Worm (Caenorhabditis elegans) whole organism, mixed stage, embryonic: ENCODE measurements around the gene clec-266.

ENCODE experiments used
- elt-3 ChIP-seq: fragments of 150-350 bp; optimal IDR thresholded peaks from 2 replicates; lab custom pipeline; 2014; ENCODE audit warnings: missing biosample characterization, missing genetic modification characterization
- lsy-2 ChIP-seq: fragments of 150-350 bp; optimal IDR thresholded peaks from 2 replicates; lab custom pipeline; 2014; ENCODE audit warnings: missing biosample characterization, missing genetic modification characterization
- nhr-28 ChIP-seq: fragments of 150-350 bp; optimal IDR thresholded peaks from 2 replicates; lab custom pipeline; 2014; ENCODE audit warnings: missing biosample characterization, missing genetic modification characterization
- unc-39 ChIP-seq: fragments of 150-350 bp; optimal IDR thresholded peaks from 2 replicates; lab custom pipeline; 2014; ENCODE audit warnings: missing biosample characterization, missing genetic modification characterization

DNA sequence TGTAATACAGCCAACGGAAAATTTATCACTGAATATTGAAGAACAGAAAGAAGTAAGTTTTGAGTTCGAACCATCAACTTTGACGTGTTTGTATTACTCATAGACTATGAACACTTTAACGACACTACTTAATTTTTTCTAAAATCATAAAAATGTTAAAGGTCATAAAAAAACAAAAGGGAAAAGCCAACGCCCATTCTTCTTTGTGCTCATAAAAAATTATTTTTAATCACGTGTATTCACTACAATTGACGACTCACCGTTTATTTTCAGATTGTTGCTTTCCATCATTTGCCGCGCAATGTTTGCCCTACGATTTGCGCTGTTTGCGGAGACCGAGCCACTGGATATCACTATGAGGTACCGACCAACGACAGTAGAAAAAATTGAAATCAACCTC is 33.5 kb upstream of the clec-266 start:
- no peak for TF ChIP-seq elt-3 (tag; lab: Kevin White, UChicago)
- TF ChIP-seq lsy-2 (tag; lab: Kevin White, UChicago), result no peak
- TF ChIP-seq nhr-28 (tag; lab: Kevin White, UChicago), result no peak
- TF ChIP-seq unc-39, result no peak
